Fruit fly (Drosophila melanogaster) whole organism, embryonic: ENCODE data around the gene CG11396.

ENCODE experiments used
- B-H2 ChIP-seq: fragments of 200-800 bp; sonication (Bioruptor generic); optimal IDR thresholded peaks from 2 replicates; lab custom pipeline; 2018; ENCODE audit warnings: missing biosample characterization, mild to moderate bottlenecking, missing genetic modification characterization
- CG10979 ChIP-seq: fragments of 200-800 bp; sonication (Bioruptor generic); optimal IDR thresholded peaks from 2 replicates; lab custom pipeline; 2018; ENCODE audit warnings: missing biosample characterization, mild to moderate bottlenecking, missing genetic modification characterization, moderate library complexity
- CG11093 ChIP-seq: fragments of 200-800 bp; sonication (Bioruptor generic); IDR thresholded peaks from 3 replicates; pipeline ENCODE4 v1.3.6; 2022; ENCODE audit warnings: missing biosample characterization, missing genetic modification characterization
- CG11247 ChIP-seq: fragments of 200-800 bp; sonication (Bioruptor generic); IDR thresholded peaks from 2 replicates; pipeline ENCODE4 v1.3.6; 2022; ENCODE audit warnings: missing biosample characterization, missing genetic modification characterization
- CG11456 ChIP-seq: fragments of 200-800 bp; sonication (Bioruptor generic); IDR thresholded peaks from 3 replicates; pipeline ENCODE4 v1.3.6; 2022; ENCODE audit warnings: missing biosample characterization, missing genetic modification characterization
- CG11504 ChIP-seq: fragments of 200-800 bp; sonication (Bioruptor generic); optimal IDR thresholded peaks from 3 replicates; lab custom pipeline; 2019; ENCODE audit warnings: missing biosample characterization, mild to moderate bottlenecking, missing genetic modification characterization, moderate library complexity
- CG11696 ChIP-seq: fragments of 200-800 bp; sonication (Bioruptor generic); IDR thresholded peaks from 2 replicates; pipeline ENCODE4 v1.3.6; 2022; ENCODE audit warnings: missing biosample characterization, missing genetic modification characterization
- CG1233 ChIP-seq: fragments of 200-800 bp; sonication (Bioruptor generic); optimal IDR thresholded peaks from 4 replicates; lab custom pipeline; 2018; ENCODE audit warnings: missing biosample characterization, mild to moderate bottlenecking, missing genetic modification characterization
- CG14667 ChIP-seq: fragments of 200-800 bp; sonication (Bioruptor generic); IDR thresholded peaks from 2 replicates; pipeline ENCODE4 v1.3.6; 2022; ENCODE audit warnings: missing biosample characterization, missing genetic modification characterization
- CG15514 ChIP-seq: fragments of 200-800 bp; sonication (Bioruptor generic); optimal IDR thresholded peaks from 3 replicates; lab custom pipeline; 2017; ENCODE audit warnings: missing biosample characterization, missing genetic modification characterization, mild to moderate bottlenecking, moderate library complexity, missing genetic modification reagents
- CG1792 ChIP-seq: fragments of 200-800 bp; sonication (Bioruptor generic); optimal IDR thresholded peaks from 2 replicates; lab custom pipeline; 2016; ENCODE audit warnings: missing biosample characterization, missing genetic modification characterization
- CG18011 ChIP-seq: fragments of 200-800 bp; sonication (Bioruptor generic); optimal IDR thresholded peaks from 2 replicates; lab custom pipeline; 2017; ENCODE audit warnings: missing biosample characterization, missing genetic modification characterization, mild to moderate bottlenecking, moderate library complexity, missing genotype
- CG2875 ChIP-seq: fragments of 200-800 bp; sonication (Bioruptor generic); optimal IDR thresholded peaks from 2 replicates; lab custom pipeline; 2017; ENCODE audit warnings: missing biosample characterization, mild to moderate bottlenecking, missing genetic modification characterization, missing genetic modification reagents
- CG2889 ChIP-seq: fragments of 200-800 bp; sonication (Bioruptor generic); IDR thresholded peaks from 3 replicates; pipeline ENCODE4 v1.3.6; 2022; ENCODE audit warnings: missing biosample characterization, missing genetic modification characterization
- CG32532 ChIP-seq: fragments of 200-800 bp; sonication (Bioruptor generic); IDR thresholded peaks from 2 replicates; pipeline ENCODE4 v1.3.6; 2022; ENCODE audit warnings: missing biosample characterization, missing genetic modification characterization
- CG32767 ChIP-seq: fragments of 200-800 bp; sonication (Bioruptor generic); IDR thresholded peaks from 2 replicates; pipeline ENCODE4 v1.3.6; 2022; ENCODE audit warnings: missing biosample characterization, missing genetic modification characterization
- CG33557 ChIP-seq: fragments of 200-800 bp; sonication (Bioruptor generic); optimal IDR thresholded peaks from 2 replicates; lab custom pipeline; 2019; ENCODE audit warnings: missing biosample characterization, mild to moderate bottlenecking, missing genetic modification characterization, moderate library complexity
- CG34376 ChIP-seq: fragments of 200-800 bp; sonication (Bioruptor generic); optimal IDR thresholded peaks from 2 replicates; lab custom pipeline; 2018; ENCODE audit warnings: missing biosample characterization, mild to moderate bottlenecking, missing genetic modification characterization
- CG6254 ChIP-seq: fragments of 200-800 bp; sonication (Bioruptor generic); optimal IDR thresholded peaks from 3 replicates; lab custom pipeline; 2017; ENCODE audit warnings: mild to moderate bottlenecking, missing biosample characterization, missing genetic modification reagents, missing genetic modification characterization
- CG6683 ChIP-seq: fragments of 200-800 bp; sonication (Bioruptor generic); optimal IDR thresholded peaks from 2 replicates; lab custom pipeline; 2017; ENCODE audit warnings: missing biosample characterization, mild to moderate bottlenecking, missing genetic modification characterization, missing genetic modification reagents
- CG6765 ChIP-seq: fragments of 200-800 bp; sonication (Bioruptor generic); optimal IDR thresholded peaks from 3 replicates; lab custom pipeline; 2017; ENCODE audit warnings: missing biosample characterization, mild to moderate bottlenecking, missing genetic modification characterization
- CG6813 ChIP-seq: fragments of 200-800 bp; sonication (Bioruptor generic); optimal IDR thresholded peaks from 2 replicates; lab custom pipeline; 2017; ENCODE audit warnings: missing biosample characterization, missing genetic modification characterization, mild to moderate bottlenecking, moderate library complexity, missing genetic modification reagents
- CG9876 ChIP-seq: fragments of 200-800 bp; sonication (Bioruptor generic); optimal IDR thresholded peaks from 2 replicates; lab custom pipeline; 2016; ENCODE audit warnings: missing biosample characterization, missing genetic modification characterization
- Ets65A ChIP-seq: fragments of 200-800 bp; sonication (Bioruptor generic); peaks from one replicate; lab custom pipeline; 2016; ENCODE audit warnings: missing biosample characterization, missing genetic modification characterization
- H2.0 ChIP-seq: fragments of 200-800 bp; sonication (Bioruptor generic); IDR thresholded peaks from 2 replicates; pipeline ENCODE4 v1.3.6; 2022; ENCODE audit warnings: missing biosample characterization, missing genetic modification characterization
- HmgD ChIP-seq: fragments of 200-800 bp; sonication (Bioruptor generic); optimal IDR thresholded peaks from 3 replicates; lab custom pipeline; 2016; ENCODE audit warnings: missing biosample characterization, missing genetic modification characterization
- MESR4 ChIP-seq: fragments of 200-800 bp; sonication (Bioruptor generic); optimal IDR thresholded peaks from 2 replicates; lab custom pipeline; 2018; ENCODE audit warnings: missing biosample characterization, mild to moderate bottlenecking, missing genetic modification characterization, moderate library complexity
- Max ChIP-seq: fragments of 200-800 bp; sonication (Bioruptor generic); optimal IDR thresholded peaks from 2 replicates; lab custom pipeline; 2016; ENCODE audit warnings: missing biosample characterization, mild to moderate bottlenecking, missing genetic modification characterization
- NC2α ChIP-seq: fragments of 200-800 bp; sonication (Bioruptor generic); optimal IDR thresholded peaks from 2 replicates; lab custom pipeline; 2016; ENCODE audit warnings: missing biosample characterization, missing genetic modification characterization
- Oaz ChIP-seq: fragments of 200-800 bp; sonication (Bioruptor generic); IDR thresholded peaks from 2 replicates; pipeline ENCODE4 v1.3.6; 2022; ENCODE audit warnings: missing biosample characterization, missing genetic modification characterization
- Pdp1 ChIP-seq, 2 experiments: fragments of 200-800 bp; sonication (Bioruptor generic); optimal IDR thresholded peaks; 3 replicates each; lab custom pipeline; 2016; ENCODE audit warnings: missing biosample characterization in 2 of 2, missing genetic modification characterization in 2 of 2, mild to moderate bottlenecking in 1 of 2, moderate library complexity in 1 of 2
- Rfx ChIP-seq: fragments of 200-800 bp; sonication (Bioruptor generic); IDR thresholded peaks from 2 replicates; pipeline ENCODE4 v1.3.6; 2022; ENCODE audit warnings: missing biosample characterization, missing genetic modification characterization
- Sox102F ChIP-seq: fragments of 200-800 bp; sonication (Bioruptor generic); optimal IDR thresholded peaks from 2 replicates; lab custom pipeline; 2018; ENCODE audit warnings: missing biosample characterization, mild to moderate bottlenecking, missing genetic modification characterization, moderate library complexity
- Stat92E ChIP-seq, 3 experiments: fragments of >200 bp in 2 of 3; fragments of 200-800 bp in 1 of 3; sonication (Bioruptor generic) in 1 of 3; optimal IDR thresholded peaks; 2 replicates each; lab custom pipeline; 2017 to 2019; ENCODE audit warnings: missing biosample characterization in 3 of 3, missing genetic modification characterization in 3 of 3, mild to moderate bottlenecking in 1 of 3, moderate library complexity in 1 of 3
- Taf1 ChIP-seq: fragments of 200-800 bp; sonication (Bioruptor generic); IDR thresholded peaks from 2 replicates; pipeline ENCODE4 v1.3.6; 2022; ENCODE audit warnings: missing biosample characterization, missing genetic modification characterization
- Usf ChIP-seq: fragments of 200-800 bp; sonication (Bioruptor generic); optimal IDR thresholded peaks from 2 replicates; lab custom pipeline; 2017; ENCODE audit warnings: missing genotype, missing biosample characterization, missing genetic modification characterization
- ash1 ChIP-seq: fragments of 200-800 bp; sonication (Bioruptor generic); optimal IDR thresholded peaks from 2 replicates; lab custom pipeline; 2018; ENCODE audit warnings: missing biosample characterization, mild to moderate bottlenecking, missing genetic modification characterization
- chn ChIP-seq: fragments of 200-800 bp; sonication (Bioruptor generic); optimal IDR thresholded peaks from 2 replicates; lab custom pipeline; 2016; ENCODE audit warnings: missing biosample characterization, missing genetic modification characterization
- ci ChIP-seq: fragments of 200-800 bp; sonication (Bioruptor generic); IDR thresholded peaks from 3 replicates; pipeline ENCODE4 v1.3.6; 2022; ENCODE audit warnings: missing biosample characterization, missing genetic modification characterization
- exex ChIP-seq: fragments of 200-800 bp; sonication (Bioruptor generic); optimal IDR thresholded peaks from 4 replicates; lab custom pipeline; 2018; ENCODE audit warnings: missing biosample characterization, mild to moderate bottlenecking, missing genetic modification characterization, moderate library complexity
- eyg ChIP-seq: fragments of 200-800 bp; sonication (Bioruptor generic); optimal IDR thresholded peaks from 3 replicates; lab custom pipeline; 2016; ENCODE audit warnings: missing biosample characterization, missing genetic modification characterization
- kay ChIP-seq: fragments of 200-800 bp; sonication (Bioruptor generic); optimal IDR thresholded peaks from 2 replicates; lab custom pipeline; 2016; ENCODE audit warnings: missing biosample characterization, missing genetic modification characterization
- lmd ChIP-seq: fragments of 200-800 bp; sonication (Bioruptor generic); IDR thresholded peaks from 2 replicates; pipeline ENCODE4 v1.3.6; 2022; ENCODE audit warnings: missing biosample characterization, missing genetic modification characterization
- mirr ChIP-seq: fragments of 200-800 bp; sonication (Bioruptor generic); optimal IDR thresholded peaks from 3 replicates; lab custom pipeline; 2018; ENCODE audit warnings: missing biosample characterization, mild to moderate bottlenecking, missing genetic modification characterization
- org-1 ChIP-seq: fragments of 200-800 bp; sonication (Bioruptor generic); optimal IDR thresholded peaks from 2 replicates; lab custom pipeline; 2017; ENCODE audit warnings: missing biosample characterization, missing genetic modification characterization
- slp2 ChIP-seq: fragments of 200-800 bp; sonication (Bioruptor generic); optimal IDR thresholded peaks from 2 replicates; lab custom pipeline; 2016; ENCODE audit warnings: missing biosample characterization, missing genetic modification characterization
- sqz ChIP-seq: fragments of 200-800 bp; sonication (Bioruptor generic); optimal IDR thresholded peaks from 3 replicates; lab custom pipeline; 2018; ENCODE audit warnings: missing biosample characterization, mild to moderate bottlenecking, missing genetic modification characterization
- ssp ChIP-seq: fragments of 200-800 bp; sonication (Bioruptor generic); IDR thresholded peaks from 2 replicates; pipeline ENCODE4 v1.3.6; 2022; ENCODE audit warnings: missing biosample characterization, missing genetic modification characterization
- tap ChIP-seq: fragments of 200-800 bp; optimal IDR thresholded peaks from 3 replicates; lab custom pipeline; 2019; ENCODE audit warnings: missing biosample characterization, mild to moderate bottlenecking, missing genetic modification characterization, moderate library complexity
- toy ChIP-seq: fragments of 200-800 bp; sonication (Bioruptor generic); IDR thresholded peaks from 2 replicates; pipeline ENCODE4 v1.3.6; 2022; ENCODE audit warnings: missing biosample characterization, missing genetic modification characterization
- zf30C ChIP-seq: fragments of 200-800 bp; sonication (Bioruptor generic); optimal IDR thresholded peaks from 3 replicates; lab custom pipeline; 2018; ENCODE audit warnings: missing biosample characterization, mild to moderate bottlenecking, missing genetic modification characterization

The CG11396 gene

DNA sequence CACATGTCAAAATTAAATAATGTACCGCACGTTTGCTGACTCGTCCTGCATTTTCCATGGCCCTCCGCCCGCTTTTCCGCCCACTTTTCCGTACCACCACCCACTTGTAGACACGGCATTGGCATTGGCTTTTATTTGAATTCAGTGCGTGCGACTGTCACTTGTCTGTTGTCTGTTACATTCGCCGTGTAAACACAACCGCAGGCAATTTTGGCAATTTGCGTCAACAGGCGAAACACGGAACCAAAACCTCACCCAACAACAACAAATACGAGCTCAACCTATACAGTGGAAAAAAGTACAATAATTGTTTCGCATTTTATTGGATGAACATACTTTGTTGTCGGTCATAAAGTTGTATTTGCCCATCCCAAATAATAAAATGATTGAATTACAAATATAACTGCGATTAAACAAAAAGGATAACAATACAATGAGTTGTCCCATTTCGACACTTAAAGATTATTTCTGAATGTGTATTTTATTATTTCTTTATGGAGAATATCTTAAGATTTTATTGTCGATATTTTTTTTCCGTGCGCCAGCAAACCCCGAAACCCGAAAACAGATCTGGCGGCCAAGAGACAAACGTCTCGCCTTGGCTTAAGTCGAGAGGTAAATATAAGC is 40.5 kb downstream of the CG11396 start (continued):
- no peak for TF ChIP-seq CG18011 (GFP tag; lab: Kevin White, UChicago)
- TF ChIP-seq slp2, result no peak
- TF ChIP-seq CG6683 (GFP tag; lab: Kevin White, UChicago), result no peak
- TF ChIP-seq CG11093 (GFP tag; lab: Robert Waterston, UW), result no peak
- no peak for TF ChIP-seq lmd (GFP tag; lab: Robert Waterston, UW)
- TF ChIP-seq CG14667 (GFP tag; lab: Robert Waterston, UW), result no peak
- no peak for TF ChIP-seq CG2889 (GFP tag; lab: Robert Waterston, UW)
- peak; percentile 38 for TF ChIP-seq Sox102F
- peak; percentile 58 for TF ChIP-seq CG11504 (tag; lab: Kevin White, UChicago)
- peak in 1 of 2 experiments; percentile 1 for TF ChIP-seq Pdp1 (GFP tag; optimal IDR thresholded peaks at IDR 0.05; lab: Kevin White, UChicago)
- TF ChIP-seq CG9876 (GFP tag; lab: Kevin White, UChicago), result no peak
- TF ChIP-seq CG10979, result no peak
- no peak for TF ChIP-seq ssp (GFP tag; lab: Robert Waterston, UW)
- TF ChIP-seq CG1233, result peak; percentile 3
- no peak for TF ChIP-seq CG15514
- TF ChIP-seq CG32532, result no peak
- TF ChIP-seq ci (GFP tag; lab: Robert Waterston, UW), result no peak
- no peak for TF ChIP-seq chn
- no peak for TF ChIP-seq CG33557
- no peak for TF ChIP-seq CG2875 (GFP tag; lab: Kevin White, UChicago)
- TF ChIP-seq exex (tag; lab: Kevin White, UChicago), result no peak
- TF ChIP-seq org-1 (GFP tag; lab: Kevin White, UChicago), result no peak
- no peak for TF ChIP-seq Usf (GFP tag; lab: Kevin White, UChicago)
- TF ChIP-seq mirr (GFP tag; lab: Kevin White, UChicago), result peak; percentile 56
- no peak for TF ChIP-seq B-H2 (GFP tag; lab: Kevin White, UChicago)
- peak; percentile 2 for TF ChIP-seq CG6765
- TF ChIP-seq zf30C (GFP tag; lab: Kevin White, UChicago), result no peak
- TF ChIP-seq CG1792 (GFP tag; lab: Kevin White, UChicago), result no peak
- TF ChIP-seq Taf1 (GFP tag; lab: Robert Waterston, UW), result no peak
- no peak for TF ChIP-seq NC2α
- TF ChIP-seq kay (GFP tag; lab: Kevin White, UChicago), result no peak
- no peak for TF ChIP-seq Stat92E (GFP tag; optimal IDR thresholded peaks at IDR 0.05; lab: Kevin White, UChicago)
- TF ChIP-seq toy (GFP tag; lab: Robert Waterston, UW), result no peak
- TF ChIP-seq CG6813 (GFP tag; lab: Kevin White, UChicago), result no peak
- peak; percentile 24; the same call in 1 of the 2 replicates for TF ChIP-seq Rfx (GFP tag; lab: Robert Waterston, UW)
- no peak for TF ChIP-seq sqz (GFP tag; lab: Kevin White, UChicago)
- no peak for TF ChIP-seq HmgD (GFP tag; lab: Kevin White, UChicago)
- TF ChIP-seq CG11696 (GFP tag; lab: Robert Waterston, UW), result no peak
- 0 out of 2 replicates have a peak, but pooled peaks have one; percentile 7 for TF ChIP-seq CG11247 (GFP tag; lab: Robert Waterston, UW)
- no peak for TF ChIP-seq CG11456 (GFP tag; lab: Robert Waterston, UW)
- TF ChIP-seq H2.0 (GFP tag; lab: Robert Waterston, UW), result 0 out of 2 replicates have a peak, but pooled peaks have one; percentile 15
- TF ChIP-seq eyg (GFP tag; lab: Kevin White, UChicago), result no peak
- no peak for TF ChIP-seq tap
- no peak for TF ChIP-seq ash1
- TF ChIP-seq Max (GFP tag; lab: Kevin White, UChicago), result no peak
- no peak for TF ChIP-seq CG32767 (GFP tag; lab: Robert Waterston, UW)
- TF ChIP-seq Ets65A (GFP tag; lab: Kevin White, UChicago), result peak; percentile 89
- TF ChIP-seq CG34376, result no peak
- TF ChIP-seq MESR4 (GFP tag; lab: Kevin White, UChicago), result no peak
- no peak for TF ChIP-seq CG6254 (GFP tag; lab: Kevin White, UChicago)
- no peak for TF ChIP-seq Oaz (GFP tag; lab: Robert Waterston, UW)
